Worm (Caenorhabditis elegans) whole organism, young adult: ENCODE data around the gene col-20.

Experiments used
- B0336.3 ChIP-seq: fragments of 200-800 bp; sonication (Bioruptor generic); IDR thresholded peaks from 2 replicates; pipeline ENCODE4 v1.3.6; 2022; ENCODE audit warnings: missing genetic modification characterization, missing compliant biosample characterization
- F23B12.7 ChIP-seq: sonication (generic microtip); optimal IDR thresholded peaks from 2 replicates; lab custom pipeline; 2017; ENCODE audit warnings: missing genetic modification characterization, mild to moderate bottlenecking, missing compliant biosample characterization, antibody characterized with exemption, moderate library complexity; ENCODE audit not compliant: insufficient read depth
- F33H1.4 ChIP-seq: fragments of 200-800 bp; sonication (Bioruptor generic); IDR thresholded peaks from 2 replicates; pipeline ENCODE4 v1.3.6; 2022; ENCODE audit warnings: missing genetic modification reagents, missing genetic modification characterization, missing compliant biosample characterization
- F57C9.4 ChIP-seq: sonication (generic microtip); optimal IDR thresholded peaks from 2 replicates; lab custom pipeline; 2017; ENCODE audit warnings: mild to moderate bottlenecking, missing genetic modification characterization, missing compliant biosample characterization
- K11D2.4 ChIP-seq: fragments of 200-800 bp; sonication (Bioruptor generic); IDR thresholded peaks from 2 replicates; pipeline ENCODE4 v1.3.6; 2022; ENCODE audit warnings: missing genetic modification reagents, missing genetic modification characterization, missing compliant biosample characterization
- K12H6.12 ChIP-seq: fragments of 200-800 bp; sonication (Bioruptor generic); optimal IDR thresholded peaks from 2 replicates; lab custom pipeline; 2018; ENCODE audit warnings: mild to moderate bottlenecking, missing genetic modification characterization, missing compliant biosample characterization
- Y67H2A.10 ChIP-seq: fragments of 200-800 bp; sonication (Bioruptor generic); conservative IDR thresholded peaks from 2 replicates; pipeline ENCODE4 v1.3.6; 2022; ENCODE audit warnings: missing genetic modification reagents, missing genetic modification characterization, missing compliant biosample characterization
- ZK185.1 ChIP-seq: sonication (generic microtip); optimal IDR thresholded peaks from 2 replicates; lab custom pipeline; 2016; ENCODE audit warnings: mild to moderate bottlenecking, missing genetic modification characterization, missing compliant biosample characterization; ENCODE audit not compliant: poor library complexity, severe bottlenecking
- ama-1 ChIP-seq, 3 experiments: fragments of 150-350 bp in 1 of 3; sonication (generic microtip) in 2 of 3; optimal IDR thresholded peaks; 2 replicates each; lab custom pipeline; 2014 to 2018; ENCODE audit warnings: missing biosample characterization in 2 of 3, missing genetic modification characterization in 2 of 3, missing genetic modification reagents in 2 of 3
- aptf-2 ChIP-seq: fragments of 200-800 bp; sonication (Bioruptor generic); conservative IDR thresholded peaks from 2 replicates; pipeline ENCODE4 v1.3.6; 2022; ENCODE audit warnings: missing genetic modification reagents, missing genetic modification characterization, missing compliant biosample characterization
- attf-5 ChIP-seq: fragments of 200-800 bp; sonication (Bioruptor generic); optimal IDR thresholded peaks from 2 replicates; lab custom pipeline; 2018; ENCODE audit warnings: mild to moderate bottlenecking, missing genetic modification characterization, missing compliant biosample characterization
- ccch-3 ChIP-seq: fragments of 200-800 bp; sonication (Bioruptor generic); optimal IDR thresholded peaks from 2 replicates; lab custom pipeline; 2018; ENCODE audit warnings: mild to moderate bottlenecking, missing genetic modification characterization, missing compliant biosample characterization
- cebp-1 ChIP-seq, 2 experiments: fragments of 200-800 bp in 1 of 2; sonication (Bioruptor generic) in 1 of 2; sonication (generic microtip) in 1 of 2; IDR thresholded peaks in 1 of 2; optimal IDR thresholded peaks in 1 of 2; 2 replicates each; pipeline versions ENCODE4 v1.3.6 to Lab custom; 2017 to 2022; ENCODE audit warnings: missing compliant biosample characterization in 2 of 2, missing genetic modification characterization in 2 of 2, mild to moderate bottlenecking in 1 of 2, missing genetic modification reagents in 1 of 2, moderate library complexity in 1 of 2
- ceh-40 ChIP-seq: fragments of 200-800 bp; sonication (Bioruptor generic); IDR thresholded peaks from 2 replicates; pipeline ENCODE4 v1.3.6; 2022; ENCODE audit warnings: missing genetic modification characterization, missing compliant biosample characterization
- die-1 ChIP-seq: sonication (generic microtip); optimal IDR thresholded peaks from 2 replicates; lab custom pipeline; 2016; ENCODE audit warnings: missing genotype, mild to moderate bottlenecking, missing genetic modification characterization, missing compliant biosample characterization
- dox-1 ChIP-seq: fragments of 200-800 bp; sonication (Bioruptor generic); IDR thresholded peaks from 2 replicates; pipeline ENCODE4 v1.3.6; 2022; ENCODE audit warnings: missing genetic modification reagents, missing genetic modification characterization, missing compliant biosample characterization
- egl-44 ChIP-seq: fragments of 200-800 bp; sonication (Bioruptor generic); IDR thresholded peaks from 2 replicates; pipeline ENCODE4 v1.3.6; 2022; ENCODE audit warnings: missing genetic modification reagents, missing genetic modification characterization, missing compliant biosample characterization
- fkh-3 ChIP-seq: sonication (generic microtip); optimal IDR thresholded peaks from 2 replicates; lab custom pipeline; 2016; ENCODE audit warnings: mild to moderate bottlenecking, missing genetic modification characterization, missing compliant biosample characterization
- hlh-12 ChIP-seq: sonication (generic microtip); optimal IDR thresholded peaks from 2 replicates; lab custom pipeline; 2016; ENCODE audit warnings: missing genetic modification characterization, missing compliant biosample characterization
- hlh-26 ChIP-seq: fragments of 200-800 bp; sonication (Bioruptor generic); conservative IDR thresholded peaks from 2 replicates; pipeline ENCODE4 v1.3.6; 2022; ENCODE audit warnings: missing genetic modification reagents, missing genetic modification characterization, missing compliant biosample characterization
- hmg-1.2 ChIP-seq: fragments of 200-800 bp; sonication (Bioruptor generic); IDR thresholded peaks from 2 replicates; pipeline ENCODE4 v1.3.6; 2022; ENCODE audit warnings: missing genetic modification reagents, missing genetic modification characterization, missing compliant biosample characterization
- hmg-20 ChIP-seq: fragments of 200-800 bp; sonication (Bioruptor generic); IDR thresholded peaks from 2 replicates; pipeline ENCODE4 v1.3.6; 2022; ENCODE audit warnings: missing genetic modification reagents, missing genetic modification characterization, missing compliant biosample characterization
- hrde-1 ChIP-seq: sonication (generic microtip); optimal IDR thresholded peaks from 2 replicates; lab custom pipeline; 2016; ENCODE audit warnings: missing genetic modification characterization, mild to moderate bottlenecking, missing compliant biosample characterization, moderate library complexity, missing genotype, missing genetic modification reagents, borderline replicate concordance
- let-526 ChIP-seq: fragments of 200-800 bp; sonication (Bioruptor generic); IDR thresholded peaks from 2 replicates; pipeline ENCODE4 v1.3.6; 2022; ENCODE audit warnings: missing genetic modification reagents, missing genetic modification characterization, missing compliant biosample characterization
- lin-26 ChIP-seq: fragments of 200-800 bp; sonication (Bioruptor generic); IDR thresholded peaks from 2 replicates; pipeline ENCODE4 v1.3.6; 2022; ENCODE audit warnings: missing genetic modification reagents, missing genetic modification characterization, missing compliant biosample characterization
- lir-1 ChIP-seq: fragments of 200-800 bp; sonication (Bioruptor generic); conservative IDR thresholded peaks from 2 replicates; pipeline ENCODE4 v1.3.6; 2022; ENCODE audit warnings: missing genetic modification reagents, missing genetic modification characterization, missing compliant biosample characterization
- lsy-27 ChIP-seq: sonication (generic microtip); optimal IDR thresholded peaks from 2 replicates; lab custom pipeline; 2017; ENCODE audit warnings: missing genetic modification characterization, mild to moderate bottlenecking, missing compliant biosample characterization, antibody characterized with exemption, missing genotype, borderline replicate concordance; ENCODE audit not compliant: insufficient read depth
- mel-28 ChIP-seq: sonication (generic microtip); optimal IDR thresholded peaks from 2 replicates; lab custom pipeline; 2016; ENCODE audit warnings: borderline replicate concordance, mild to moderate bottlenecking, missing genetic modification characterization, missing compliant biosample characterization
- nfya-1 ChIP-seq: sonication (generic microtip); optimal IDR thresholded peaks from 2 replicates; lab custom pipeline; 2017; ENCODE audit warnings: antibody characterized with exemption, missing compliant biosample characterization, missing genetic modification characterization, borderline replicate concordance; ENCODE audit not compliant: insufficient read depth
- nfyb-1 ChIP-seq: fragments of 200-800 bp; sonication (Bioruptor generic); IDR thresholded peaks from 2 replicates; pipeline ENCODE4 v1.3.6; 2022; ENCODE audit warnings: missing genetic modification reagents, missing genetic modification characterization, missing compliant biosample characterization
- nhr-120 ChIP-seq: fragments of 200-800 bp; sonication (Bioruptor generic); IDR thresholded peaks from 2 replicates; pipeline ENCODE4 v1.3.6; 2022; ENCODE audit warnings: missing genetic modification characterization, missing compliant biosample characterization
- nhr-80 ChIP-seq: sonication (generic microtip); optimal IDR thresholded peaks from 2 replicates; lab custom pipeline; 2016; ENCODE audit warnings: missing genetic modification characterization, missing compliant biosample characterization
- pbrm-1 ChIP-seq: fragments of 200-800 bp; sonication (Bioruptor generic); IDR thresholded peaks from 2 replicates; pipeline ENCODE4 v1.3.6; 2022; ENCODE audit warnings: missing genetic modification reagents, missing genetic modification characterization, missing compliant biosample characterization
- pha-4 ChIP-seq: fragments of 150-350 bp; sonication (generic microtip); optimal IDR thresholded peaks from 2 replicates; lab custom pipeline; 2014; ENCODE audit warnings: missing biosample characterization, missing genetic modification reagents, missing genetic modification characterization
- somi-1 ChIP-seq: fragments of 200-800 bp; sonication (Bioruptor generic); optimal IDR thresholded peaks from 2 replicates; lab custom pipeline; 2018; ENCODE audit warnings: mild to moderate bottlenecking, missing genetic modification characterization, missing compliant biosample characterization
- ztf-18 ChIP-seq: sonication (generic microtip); optimal IDR thresholded peaks from 2 replicates; lab custom pipeline; 2016; ENCODE audit warnings: missing genotype, mild to moderate bottlenecking, missing genetic modification characterization, missing compliant biosample characterization
- ztf-25 ChIP-seq: fragments of 200-800 bp; sonication (Bioruptor generic); IDR thresholded peaks from 2 replicates; pipeline ENCODE4 v1.3.6; 2022; ENCODE audit warnings: missing genetic modification reagents, missing genetic modification characterization, missing compliant biosample characterization
- ztf-3 ChIP-seq: fragments of 200-800 bp; sonication (Bioruptor generic); optimal IDR thresholded peaks from 2 replicates; lab custom pipeline; 2018; ENCODE audit warnings: mild to moderate bottlenecking, missing genetic modification characterization, missing compliant biosample characterization

col-20 gene

ce11 chrII:4857086-4857485, 13.5 kb downstream of the col-20 start (continued):
- no peak for TF ChIP-seq Y67H2A.10 (GFP tag; lab: Robert Waterston, UW)
- peak; percentile 15 for TF ChIP-seq ztf-18 (tag; lab: Kevin White, UChicago)

ce11 chrII:4856113-4856512, 14.5 kb downstream of the col-20 start:
- TF ChIP-seq cebp-1 (GFP tag; IDR thresholded peaks at IDR 0.05; lab: Robert Waterston, UW) (peak; percentile 96), cebp-1 (tag; optimal IDR thresholded peaks at IDR 0.05; lab: Kevin White, UChicago) (peak; percentile 99), lir-1 (GFP tag; lab: Robert Waterston, UW) (no peak), attf-5 (peak; percentile 39), lin-26 (GFP tag; lab: Robert Waterston, UW) (0 out of 2 replicates have a peak, but pooled peaks have one; percentile 13), K12H6.12 (no peak), nfya-1 (tag; lab: Kevin White, UChicago) (no peak), let-526 (GFP tag; lab: Robert Waterston, UW) (peak; percentile 24; the same call in 1 of the 2 replicates), nfyb-1 (0 out of 2 replicates have a peak, but pooled peaks have one; percentile 46), pbrm-1 (GFP tag; lab: Robert Waterston, UW) (0 out of 2 replicates have a peak, but pooled peaks have one; percentile 12)

ce11 chrII:4855489-4855888, 15.1 kb downstream of the col-20 start:
- TF ChIP-seq ama-1 (optimal IDR thresholded peaks at IDR 0.05; lab: Kevin White, UChicago) (no peak), ama-1 (GFP tag; optimal IDR thresholded peaks at IDR 0.05; lab: Kevin White, UChicago) (no peak), K11D2.4 (GFP tag; lab: Robert Waterston, UW) (0 out of 2 replicates have a peak, but pooled peaks have one; percentile 19), nhr-120 (GFP tag; lab: Robert Waterston, UW) (no peak), F23B12.7 (tag; lab: Kevin White, UChicago) (no peak), ceh-40 (no peak), F57C9.4 (tag; lab: Kevin White, UChicago) (no peak), ccch-3 (GFP tag; lab: Kevin White, UChicago) (no peak)

ce11 chrII:4854761-4855160, 15.8 kb downstream of the col-20 start:
- no peak for TF ChIP-seq cebp-1 (GFP tag; IDR thresholded peaks at IDR 0.05; lab: Robert Waterston, UW)
- TF ChIP-seq cebp-1 (tag; optimal IDR thresholded peaks at IDR 0.05; lab: Kevin White, UChicago) = peak; percentile 66
- no peak for TF ChIP-seq F33H1.4 (GFP tag; lab: Robert Waterston, UW)

- no peak for TF ChIP-seq hlh-12 (tag; lab: Kevin White, UChicago)
- TF ChIP-seq K12H6.12 = peak; percentile 71
- no peak for TF ChIP-seq ama-1 (optimal IDR thresholded peaks at IDR 0.05; lab: Kevin White, UChicago)
- peak in 1 of 2 experiments; percentile 62 for TF ChIP-seq ama-1 (GFP tag; optimal IDR thresholded peaks at IDR 0.05; lab: Kevin White, UChicago)
- peak; percentile 94 for TF ChIP-seq pha-4
- 0 out of 2 replicates have a peak, but pooled peaks have one; percentile 41 for TF ChIP-seq ztf-25 (GFP tag; lab: Robert Waterston, UW)
- peak; percentile 73 for TF ChIP-seq hmg-1.2 (GFP tag; lab: Robert Waterston, UW)
- no peak for TF ChIP-seq ztf-3 (GFP tag; lab: Kevin White, UChicago)
- TF ChIP-seq ZK185.1 (tag; lab: Kevin White, UChicago) = peak; percentile 95
- TF ChIP-seq B0336.3 (GFP tag; lab: Robert Waterston, UW) = peak; percentile 93
- peak; percentile 78 for TF ChIP-seq lir-1 (GFP tag; lab: Robert Waterston, UW)
- peak; percentile 85 for TF ChIP-seq hmg-20
- peak; percentile 62 for TF ChIP-seq hrde-1 (tag; lab: Kevin White, UChicago)
- TF ChIP-seq fkh-3 (tag; lab: Kevin White, UChicago) = no peak
- peak; percentile 64 for TF ChIP-seq nhr-80
- peak; percentile 53 for TF ChIP-seq somi-1 (GFP tag; lab: Kevin White, UChicago)
- peak; percentile 6 for TF ChIP-seq mel-28
- TF ChIP-seq dox-1 (GFP tag; lab: Robert Waterston, UW) = peak; percentile 95
- TF ChIP-seq aptf-2 (GFP tag; lab: Robert Waterston, UW) = no peak
- peak; percentile 53 for TF ChIP-seq die-1 (tag; lab: Kevin White, UChicago)
- no peak for TF ChIP-seq hlh-26 (GFP tag; lab: Robert Waterston, UW)
- peak; percentile 95 for TF ChIP-seq nfyb-1
- peak; percentile 82; the same call in 1 of the 2 replicates for TF ChIP-seq egl-44
- no peak for TF ChIP-seq nfya-1 (tag; lab: Kevin White, UChicago)
- TF ChIP-seq lsy-27 (tag; lab: Kevin White, UChicago) = no peak
Measured at ce11 chrII:4851594-4852106, 18.9 kb downstream of the col-20 start, which contains the start of gene dnj-9. dnj-9 (plus strand) TSS chrII:4852056.
